Worm (Caenorhabditis elegans) whole organism, late embryonic: ENCODE results near the gene daf-9.

Experiments used
- ama-1 ChIP-seq: fragments of 150-350 bp; optimal IDR thresholded peaks from 2 replicates; lab custom pipeline; 2014
- ceh-14 ChIP-seq: sonication (generic microtip); optimal IDR thresholded peaks from 2 replicates; lab custom pipeline; 2016; ENCODE audit warnings: missing genotype, missing genetic modification characterization, missing compliant biosample characterization
- ceh-24 ChIP-seq: sonication (generic microtip); optimal IDR thresholded peaks from 2 replicates; lab custom pipeline; 2016; ENCODE audit warnings: mild to moderate bottlenecking, missing genetic modification characterization, missing compliant biosample characterization
- dve-1 ChIP-seq: sonication (generic microtip); optimal IDR thresholded peaks from 2 replicates; lab custom pipeline; 2017; ENCODE audit warnings: antibody characterized with exemption, mild to moderate bottlenecking, missing genetic modification characterization, missing compliant biosample characterization
- nfya-1 ChIP-seq: sonication (generic microtip); optimal IDR thresholded peaks from 2 replicates; lab custom pipeline; 2017; ENCODE audit warnings: missing genetic modification characterization, mild to moderate bottlenecking, missing compliant biosample characterization, antibody characterized with exemption, moderate library complexity
- nhr-232 ChIP-seq: sonication (generic microtip); optimal IDR thresholded peaks from 2 replicates; lab custom pipeline; 2016; ENCODE audit warnings: missing genetic modification characterization, missing compliant biosample characterization
- pha-4 ChIP-seq: fragments of 150-350 bp; optimal IDR thresholded peaks from 2 replicates; lab custom pipeline; 2018; ENCODE audit warnings: missing biosample characterization, missing genetic modification reagents, missing genetic modification characterization
- unc-86 ChIP-seq: sonication (generic microtip); optimal IDR thresholded peaks from 2 replicates; lab custom pipeline; 2016; ENCODE audit warnings: missing genetic modification characterization, missing compliant biosample characterization

DNA sequence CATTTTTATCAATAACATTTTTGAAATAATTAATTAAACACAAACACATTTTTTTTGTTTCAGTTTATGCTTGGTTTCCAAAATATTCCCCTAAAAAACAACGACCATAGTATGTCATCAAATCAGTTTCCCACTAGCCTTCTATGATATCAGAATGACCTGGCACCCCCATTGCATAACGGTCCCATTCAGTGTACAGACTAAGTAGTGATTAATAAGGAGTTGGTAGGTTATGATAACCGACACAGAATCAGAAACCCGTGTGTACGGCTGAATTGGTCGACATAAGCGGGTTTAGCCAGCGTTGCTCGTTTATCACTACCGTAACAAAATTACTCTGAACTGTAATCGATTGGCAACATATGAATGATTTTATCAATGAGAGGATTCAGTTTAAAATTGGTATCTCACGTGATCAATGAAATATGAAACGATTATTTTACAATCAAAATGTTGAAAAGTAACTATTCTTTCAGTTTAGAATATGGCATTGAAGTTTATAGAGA, 39.3 kb upstream of the daf-9 start:
- TF ChIP-seq nhr-232 (tag; lab: Kevin White, UChicago), result no peak
- no peak for TF ChIP-seq ceh-24 (tag; lab: Kevin White, UChicago)
- TF ChIP-seq pha-4 (tag; lab: Kevin White, UChicago), result no peak
- no peak for TF ChIP-seq ama-1 (lab: Kevin White, UChicago)
- TF ChIP-seq unc-86 (tag; lab: Kevin White, UChicago), result no peak
- TF ChIP-seq ceh-14 (tag; lab: Kevin White, UChicago), result no peak
- no peak for TF ChIP-seq nfya-1
- no peak for TF ChIP-seq dve-1 (tag; lab: Kevin White, UChicago)
